Fruit fly (Drosophila melanogaster) S2 (cell line): ENCODE results near the gene CG46448.

Source experiments
- CG8478 ChIP-seq: fragments of >200 bp; optimal IDR thresholded peaks from 2 replicates; lab custom pipeline; 2018
- CTCF ChIP-seq, 2 experiments: fragments of >200 bp; optimal IDR thresholded peaks; 2 replicates each; lab custom pipeline; 2018

- no peak for TF ChIP-seq CTCF (optimal IDR thresholded peaks at IDR 0.05; lab: Kevin White, UChicago)
- TF ChIP-seq CG8478 (lab: Kevin White, UChicago): no peak
These were observed 19.9 kb upstream of the CG46448 start, which contains the start of gene CG3597 for dm6 chr2L:2371406-2372111.
